Worm (Caenorhabditis elegans) whole organism, L4 larva: ENCODE measurements around the gene F46G10.1.

ENCODE experiments used
- F44E2.7 ChIP-seq: fragments of 200-800 bp; sonication (Bioruptor generic); IDR thresholded peaks from 2 replicates; pipeline ENCODE4 v2.1.2; 2022; ENCODE audit warnings: missing genetic modification characterization, missing compliant biosample characterization
- Y75B8A.6 ChIP-seq: fragments of 200-800 bp; sonication (Bioruptor generic); IDR thresholded peaks from 2 replicates; pipeline ENCODE4 v1.3.6; 2022; ENCODE audit warnings: missing genetic modification reagents, missing genetic modification characterization, missing compliant biosample characterization
- dmd-9 ChIP-seq: fragments of 200-800 bp; sonication (Bioruptor generic); IDR thresholded peaks from 2 replicates; pipeline ENCODE4 v1.3.6; 2022; ENCODE audit warnings: missing genetic modification reagents, missing genetic modification characterization, missing compliant biosample characterization
- gei-8 ChIP-seq: fragments of 200-800 bp; sonication (Bioruptor generic); optimal IDR thresholded peaks from 2 replicates; lab custom pipeline; 2018; ENCODE audit warnings: mild to moderate bottlenecking, missing genetic modification characterization, missing compliant biosample characterization
- lin-39 ChIP-seq: fragments of 150-350 bp; optimal IDR thresholded peaks from 2 replicates; lab custom pipeline; 2014; ENCODE audit warnings: missing biosample characterization, missing genetic modification reagents, missing genetic modification characterization
- lir-3 ChIP-seq: sonication (generic microtip); optimal IDR thresholded peaks from 2 replicates; lab custom pipeline; 2016; ENCODE audit warnings: mild to moderate bottlenecking, missing genetic modification characterization, missing compliant biosample characterization
- lsy-2 ChIP-seq, 2 experiments: fragments of 150-350 bp in 1 of 2; sonication (generic microtip) in 1 of 2; optimal IDR thresholded peaks; 2 replicates each; lab custom pipeline; 2014 to 2017; ENCODE audit warnings: missing biosample characterization in 2 of 2, missing genetic modification characterization in 2 of 2
- mep-1 ChIP-seq: fragments of 150-350 bp; sonication (generic microtip); optimal IDR thresholded peaks from 3 replicates; lab custom pipeline; 2014; ENCODE audit warnings: missing biosample characterization, missing genetic modification characterization
- nhr-76 ChIP-seq: fragments of 150-350 bp; optimal IDR thresholded peaks from 2 replicates; lab custom pipeline; 2014; ENCODE audit warnings: missing biosample characterization, missing genetic modification characterization

ce11 chrX:13306869-13307446, 4.6 kb downstream of the F46G10.1 start:
- TF ChIP-seq Y75B8A.6 (GFP tag; lab: Robert Waterston, UW), result peak; percentile 96
- no peak for TF ChIP-seq mep-1 (tag; lab: Kevin White, UChicago)
- TF ChIP-seq dmd-9 (GFP tag; lab: Robert Waterston, UW), result peak; percentile 72; the same call in 1 of the 2 replicates
- no peak for TF ChIP-seq lin-39 (tag; lab: Kevin White, UChicago)
- peak; percentile 74 for TF ChIP-seq gei-8 (GFP tag; lab: Kevin White, UChicago)
- TF ChIP-seq nhr-76, result no peak
- TF ChIP-seq F44E2.7, result peak; percentile 94
- TF ChIP-seq lsy-2 (tag; optimal IDR thresholded peaks at IDR 0.05; lab: Kevin White, UChicago), result peak in 1 of 2 experiments; percentile 3
- peak; percentile 89 for TF ChIP-seq lir-3 (tag; lab: Kevin White, UChicago)
